Fruit fly (Drosophila melanogaster) whole organism, wandering third instar larva: ENCODE results near the gene Mco4.

Experiments
- Abd-B ChIP-seq: fragments of >200 bp; optimal IDR thresholded peaks from 2 replicates; lab custom pipeline; 2017; ENCODE audit warnings: missing biosample characterization, missing genetic modification characterization
- CG32264 ChIP-seq: fragments of 200-800 bp; sonication (Bioruptor generic); optimal IDR thresholded peaks from 2 replicates; lab custom pipeline; 2016; ENCODE audit warnings: missing biosample characterization, missing genetic modification characterization
- CG9705 ChIP-seq: fragments of 200-800 bp; sonication (Bioruptor generic); optimal IDR thresholded peaks from 2 replicates; lab custom pipeline; 2018; ENCODE audit warnings: missing biosample characterization, mild to moderate bottlenecking, missing genetic modification characterization
- Dfd ChIP-seq: fragments of >200 bp; optimal IDR thresholded peaks from 2 replicates; lab custom pipeline; 2017; ENCODE audit warnings: missing biosample characterization, missing genetic modification characterization
- Dif ChIP-seq: fragments of 200-275, 200-300 bp; sonication (Bioruptor generic); optimal IDR thresholded peaks from 2 replicates; lab custom pipeline; 2018; ENCODE audit warnings: missing biosample characterization, missing genetic modification characterization; ENCODE audit not compliant: partially characterized antibody
- HLH106 ChIP-seq: fragments of 200-800 bp; optimal IDR thresholded peaks from 3 replicates; lab custom pipeline; 2019; ENCODE audit warnings: missing biosample characterization, mild to moderate bottlenecking, missing genetic modification characterization, moderate library complexity
- Hnf4 ChIP-seq: fragments of 200-800 bp; sonication (Bioruptor generic); optimal IDR thresholded peaks from 2 replicates; lab custom pipeline; 2016; ENCODE audit warnings: missing biosample characterization, mild to moderate bottlenecking, missing genetic modification characterization
- Hr78 ChIP-seq: fragments of >200 bp; optimal IDR thresholded peaks from 2 replicates; lab custom pipeline; 2017; ENCODE audit warnings: missing biosample characterization, missing genetic modification characterization
- Hr83 ChIP-seq: fragments of 200-300 bp; sonication (Bioruptor generic); optimal IDR thresholded peaks from 2 replicates; lab custom pipeline; 2016; ENCODE audit warnings: missing biosample characterization, mild to moderate bottlenecking, missing genetic modification characterization, moderate library complexity; ENCODE audit not compliant: poor library complexity, severe bottlenecking
- Mio ChIP-seq: sonication (Bioruptor generic); optimal IDR thresholded peaks from 2 replicates; lab custom pipeline; 2016; ENCODE audit warnings: missing biosample characterization, missing genetic modification characterization
- Myc ChIP-seq: fragments of >200 bp; optimal IDR thresholded peaks from 2 replicates; lab custom pipeline; 2017
- N ChIP-seq: fragments of >200 bp; optimal IDR thresholded peaks from 2 replicates; lab custom pipeline; 2018; ENCODE audit warnings: missing biosample characterization, missing external identifiers, missing genetic modification characterization
- OdsH ChIP-seq: fragments of 200-800 bp; sonication (Bioruptor generic); optimal IDR thresholded peaks from 2 replicates; lab custom pipeline; 2016; ENCODE audit warnings: missing biosample characterization, mild to moderate bottlenecking, missing genetic modification characterization
- Rel ChIP-seq, 2 experiments: fragments of 200-800 bp; sonication (Bioruptor generic) in 1 of 2; optimal IDR thresholded peaks; 2 replicates in 1 of 2; 3 replicates in 1 of 2; lab custom pipeline; 2016 to 2019; ENCODE audit warnings: mild to moderate bottlenecking in 2 of 2, missing biosample characterization in 2 of 2, missing genetic modification characterization in 2 of 2, moderate library complexity in 1 of 2
- Sp1 ChIP-seq: fragments of 200-800 bp; sonication (Bioruptor generic); optimal IDR thresholded peaks from 3 replicates; lab custom pipeline; 2019; ENCODE audit warnings: missing biosample characterization, mild to moderate bottlenecking, missing genetic modification characterization, moderate library complexity
- br ChIP-seq: fragments of 200-800 bp; sonication (Bioruptor generic); optimal IDR thresholded peaks from 2 replicates; lab custom pipeline; 2016; ENCODE audit warnings: missing biosample characterization, missing genetic modification characterization
- brk ChIP-seq: fragments of 200-800 bp; sonication (Bioruptor generic); optimal IDR thresholded peaks from 2 replicates; lab custom pipeline; 2016; ENCODE audit warnings: missing biosample characterization, mild to moderate bottlenecking, missing genetic modification characterization
- dl ChIP-seq, 2 experiments: fragments of 175-275, 200-275 bp in 1 of 2; fragments of 200-275 bp in 1 of 2; sonication (Bioruptor generic); optimal IDR thresholded peaks; lab custom pipeline; 2018; ENCODE audit warnings: mild to moderate bottlenecking in 2 of 2, missing biosample characterization in 2 of 2, missing genetic modification characterization in 2 of 2, moderate library complexity in 2 of 2; ENCODE audit not compliant: partially characterized antibody in 2 of 2, insufficient read depth in 1 of 2
- dsf ChIP-seq: sonication (Bioruptor generic); optimal IDR thresholded peaks from 2 replicates; lab custom pipeline; 2016; ENCODE audit warnings: missing biosample characterization, missing genetic modification characterization, borderline replicate concordance
- ey ChIP-seq: fragments of 200-800 bp; sonication (Bioruptor generic); optimal IDR thresholded peaks from 2 replicates; lab custom pipeline; 2016; ENCODE audit warnings: missing biosample characterization, missing genetic modification characterization
- foxo ChIP-seq, 2 experiments: fragments of 200-800 bp; sonication (Bioruptor generic); optimal IDR thresholded peaks; 2 replicates in 1 of 2; 3 replicates in 1 of 2; lab custom pipeline; 2016 to 2017; ENCODE audit warnings: missing biosample characterization in 2 of 2, missing genetic modification characterization in 2 of 2
- fru ChIP-seq: fragments of 200-800 bp; sonication (Bioruptor generic); optimal IDR thresholded peaks from 3 replicates; lab custom pipeline; 2016; ENCODE audit warnings: missing biosample characterization, mild to moderate bottlenecking, missing genetic modification characterization
- h ChIP-seq: fragments of 200-800 bp; sonication (Bioruptor generic); optimal IDR thresholded peaks from 3 replicates; lab custom pipeline; 2016; ENCODE audit warnings: missing biosample characterization, mild to moderate bottlenecking, missing genetic modification characterization
- jim ChIP-seq: fragments of 175-275, 200-325 bp; sonication (Bioruptor generic); optimal IDR thresholded peaks from 2 replicates; lab custom pipeline; 2016; ENCODE audit warnings: missing biosample characterization, mild to moderate bottlenecking, missing genetic modification characterization
- lola ChIP-seq: fragments of >200 bp; optimal IDR thresholded peaks from 2 replicates; lab custom pipeline; 2017; ENCODE audit warnings: missing biosample characterization, missing genetic modification characterization
- pan ChIP-seq: fragments of >200 bp; optimal IDR thresholded peaks from 2 replicates; lab custom pipeline; 2017
- psq ChIP-seq: fragments of 200-800 bp; sonication (Bioruptor generic); optimal IDR thresholded peaks from 3 replicates; lab custom pipeline; 2017; ENCODE audit warnings: missing biosample characterization, mild to moderate bottlenecking, missing genetic modification characterization, moderate library complexity
- rgr ChIP-seq: fragments of 200-800 bp; sonication (Bioruptor generic); optimal IDR thresholded peaks from 3 replicates; lab custom pipeline; 2016; ENCODE audit warnings: missing biosample characterization, mild to moderate bottlenecking, missing genetic modification characterization
- sv ChIP-seq: fragments of 200-800 bp; sonication (Bioruptor generic); optimal IDR thresholded peaks from 3 replicates; lab custom pipeline; 2016; ENCODE audit warnings: missing biosample characterization, missing genetic modification characterization
- tai ChIP-seq: sonication (Bioruptor generic); optimal IDR thresholded peaks from 2 replicates; lab custom pipeline; 2016; ENCODE audit warnings: missing biosample characterization, missing genetic modification characterization
- woc ChIP-seq: sonication (Bioruptor generic); optimal IDR thresholded peaks from 2 replicates; lab custom pipeline; 2016; ENCODE audit warnings: missing biosample characterization, mild to moderate bottlenecking, missing genetic modification characterization

The Mco4 gene

DNA sequence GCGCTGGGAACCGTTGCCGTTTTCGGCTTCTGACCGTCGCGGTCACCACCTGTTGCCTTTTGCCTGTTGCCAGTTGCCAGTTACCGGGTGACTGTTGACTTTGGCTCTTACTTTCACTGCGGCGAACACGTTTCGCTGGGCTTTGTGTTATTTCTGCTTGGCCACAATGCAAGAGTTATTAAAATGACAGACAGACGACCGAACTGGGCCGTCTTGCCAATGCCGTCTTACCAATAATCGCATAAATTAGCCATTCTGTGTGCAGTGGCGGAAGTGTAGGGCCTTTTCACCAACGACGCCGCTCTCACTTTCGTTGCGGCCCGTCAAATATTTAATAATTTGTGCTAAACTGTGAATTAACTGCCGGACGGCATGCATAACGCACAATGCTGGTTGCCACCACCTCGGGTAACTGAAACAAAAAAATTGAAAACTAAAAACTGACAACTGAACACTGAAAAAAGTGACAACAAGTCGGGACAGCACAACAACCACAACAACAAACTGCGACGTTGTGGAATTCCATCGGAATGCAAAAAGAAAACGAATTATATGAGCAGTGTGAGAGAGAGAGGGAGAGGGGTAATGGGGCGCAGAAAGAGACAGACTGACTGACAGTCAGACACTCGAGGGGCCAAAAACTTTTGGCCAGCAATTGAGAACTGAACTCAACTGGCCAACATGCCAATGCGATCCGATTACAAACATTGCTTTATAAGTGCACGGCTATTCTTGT lies 27.5 kb downstream of the Mco4 start:
- TF ChIP-seq dl (GFP tag; optimal IDR thresholded peaks at IDR 0.05; lab: Kevin White, UChicago; ENCODE audit: insufficient read depth in 1 of 2, partially characterized antibody in 2 of 2) (no peak), rgr (GFP tag; lab: Kevin White, UChicago) (no peak), Dif (GFP tag; lab: Kevin White, UChicago) (no peak), Rel (GFP tag; optimal IDR thresholded peaks at IDR 0.05; lab: Kevin White, UChicago) (no peak), Rel (tag; optimal IDR thresholded peaks at IDR 0.05; lab: Kevin White, UChicago) (no peak), Hnf4 (GFP tag; lab: Kevin White, UChicago) (no peak), psq (GFP tag; lab: Kevin White, UChicago) (no peak), lola (GFP tag; lab: Kevin White, UChicago) (no peak), foxo (GFP tag; optimal IDR thresholded peaks at IDR 0.05; lab: Kevin White, UChicago) (no peak), fru (GFP tag; lab: Kevin White, UChicago) (no peak), woc (no peak)

DNA sequence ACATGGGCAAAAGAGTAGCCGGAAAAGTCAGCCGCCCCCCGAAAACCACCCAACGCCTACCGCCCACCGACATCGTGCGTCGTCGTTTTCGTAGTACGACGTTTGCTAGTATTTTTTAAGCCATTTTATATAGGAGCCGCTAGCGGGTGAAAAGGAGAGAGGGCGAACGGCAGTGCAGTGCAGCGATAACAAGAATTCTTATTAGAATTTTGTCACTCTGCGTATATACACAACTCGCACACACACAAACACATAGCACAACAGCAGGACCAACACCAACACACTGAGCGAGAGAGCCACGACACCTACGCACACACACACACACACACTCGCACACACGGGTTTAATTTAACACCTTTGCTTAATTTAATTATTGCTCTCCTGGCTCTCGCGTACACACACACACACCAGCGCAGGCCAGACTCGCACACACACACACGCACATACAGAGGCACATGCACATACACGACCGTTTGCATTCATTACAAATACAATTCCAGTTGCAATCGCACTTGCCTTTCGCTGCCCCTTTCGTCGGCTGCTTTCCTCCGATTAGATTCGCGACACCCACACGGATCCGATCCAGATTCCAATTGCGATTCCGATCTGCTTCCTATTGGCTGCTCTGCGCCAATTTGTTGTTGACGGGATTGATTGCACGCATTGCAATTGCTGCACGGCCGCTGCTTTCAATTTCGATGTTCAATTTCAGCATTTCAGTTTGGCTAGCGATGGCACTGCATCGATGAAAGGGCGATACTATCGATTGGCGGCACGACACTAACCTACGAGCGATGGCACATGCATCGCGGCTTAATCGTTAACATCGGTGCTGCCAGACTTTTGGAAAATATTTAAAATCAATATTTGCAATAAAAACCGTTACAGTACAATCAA lies 28.9 kb downstream of the Mco4 start, which contains the start of gene Socs16D:
Gene Socs16D (minus strand): TSS at position 758 of the 897 bp plus-strand sequence.
- peak; percentile 1 for TF ChIP-seq Hnf4 (GFP tag; lab: Kevin White, UChicago)
- TF ChIP-seq br (GFP tag; lab: Kevin White, UChicago), result peak; percentile 48
- no peak for TF ChIP-seq jim (GFP tag; lab: Kevin White, UChicago)
- TF ChIP-seq Dfd (GFP tag; lab: Kevin White, UChicago), result peak; percentile 66
- peak; percentile 40 for TF ChIP-seq fru (GFP tag; lab: Kevin White, UChicago)
- TF ChIP-seq lola (GFP tag; lab: Kevin White, UChicago), result no peak
- TF ChIP-seq Myc (lab: Kevin White, UChicago), result no peak
- peak; percentile 10 for TF ChIP-seq sv (GFP tag; lab: Kevin White, UChicago)
- no peak for TF ChIP-seq dl (GFP tag; optimal IDR thresholded peaks at IDR 0.05; lab: Kevin White, UChicago; ENCODE audit: insufficient read depth in 1 of 2, partially characterized antibody in 2 of 2)
- peak; percentile 23 for TF ChIP-seq ey (GFP tag; lab: Kevin White, UChicago)
- TF ChIP-seq Dif (GFP tag; lab: Kevin White, UChicago), result no peak
- TF ChIP-seq CG9705 (GFP tag; lab: Kevin White, UChicago), result peak; percentile 28
- TF ChIP-seq Abd-B, result peak; percentile 77
- TF ChIP-seq pan (lab: Kevin White, UChicago), result no peak
- TF ChIP-seq woc, result peak; percentile 4
- TF ChIP-seq h (GFP tag; lab: Kevin White, UChicago), result peak; percentile 48
- no peak for TF ChIP-seq tai (GFP tag; lab: Kevin White, UChicago)
- peak; percentile 42 for TF ChIP-seq psq (GFP tag; lab: Kevin White, UChicago)
- TF ChIP-seq Mio (GFP tag; lab: Kevin White, UChicago), result no peak
- TF ChIP-seq CG32264 (GFP tag; lab: Kevin White, UChicago), result no peak
- TF ChIP-seq Hr78, result peak; percentile 82
- peak; percentile 51 for TF ChIP-seq Sp1
- peak; percentile 99 for TF ChIP-seq N (GFP tag; lab: Kevin White, UChicago)
- no peak for TF ChIP-seq dsf (GFP tag; lab: Kevin White, UChicago)
- peak; percentile 46 for TF ChIP-seq OdsH (GFP tag; lab: Kevin White, UChicago)
- TF ChIP-seq HLH106, result peak; percentile 26
- peak; percentile 40 for TF ChIP-seq rgr (GFP tag; lab: Kevin White, UChicago)
- TF ChIP-seq Hr83 (GFP tag; lab: Kevin White, UChicago), result peak; percentile 54
- no peak for TF ChIP-seq Rel (GFP tag; optimal IDR thresholded peaks at IDR 0.05; lab: Kevin White, UChicago)
- peak; percentile 1 for TF ChIP-seq Rel (tag; optimal IDR thresholded peaks at IDR 0.05; lab: Kevin White, UChicago)
- TF ChIP-seq brk (GFP tag; lab: Kevin White, UChicago), result peak; percentile 45
- peak in 1 of 2 experiments; percentile 25 for TF ChIP-seq foxo (GFP tag; optimal IDR thresholded peaks at IDR 0.05; lab: Kevin White, UChicago)

DNA sequence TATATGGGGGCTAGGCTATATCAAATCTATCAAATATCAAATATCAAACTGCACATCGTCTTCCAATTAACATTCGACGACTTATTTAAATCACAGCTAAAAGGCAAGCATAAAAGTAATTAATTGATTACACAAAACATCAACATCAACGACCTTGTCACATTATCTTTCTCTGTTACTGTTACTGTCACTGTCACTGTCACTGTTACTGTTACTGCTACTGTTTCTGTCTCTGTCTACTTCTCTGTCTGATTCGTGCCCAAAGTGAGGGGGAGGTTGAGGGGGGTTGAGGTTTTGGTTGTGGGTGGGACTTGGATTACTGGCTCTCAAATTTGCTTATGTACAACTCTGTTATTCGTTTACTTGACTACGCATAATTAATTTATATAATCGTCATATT lies 34.5 kb downstream of the Mco4 start:
- TF ChIP-seq woc, result no peak
- peak; percentile 59 for TF ChIP-seq fru (GFP tag; lab: Kevin White, UChicago)
